Worm (Caenorhabditis elegans): Measurements from ENCODE around the gene F38B7.3.
A peak's percentile ranks its signal among the peaks of the same experiment; 100 is the strongest.

Gene F38B7.3

ce11 chrV:11531100-11531499 lies 17.8 kb upstream of the F38B7.3 start:
- TF ChIP-seq T22C8.4 (GFP tag; IDR thresholded peaks at IDR 0.05) (no peak), ztf-29 (GFP tag; IDR thresholded peaks at IDR 0.05) (no peak), ztf-23 (GFP tag; IDR thresholded peaks at IDR 0.05) (no peak), med-1 (GFP tag; optimal IDR thresholded peaks at IDR 0.05; ENCODE audit: insufficient read depth) (no peak), cog-1 (tag; optimal IDR thresholded peaks at IDR 0.05) (no peak), tab-1 (GFP tag; IDR thresholded peaks at IDR 0.05) (no peak), klf-2 (GFP tag; conservative IDR thresholded peaks at IDR 0.05) (no peak), flt-1 (GFP tag; IDR thresholded peaks at IDR 0.05) (no peak), ref-1 (GFP tag; conservative IDR thresholded peaks at IDR 0.05) (no peak)

DNA sequence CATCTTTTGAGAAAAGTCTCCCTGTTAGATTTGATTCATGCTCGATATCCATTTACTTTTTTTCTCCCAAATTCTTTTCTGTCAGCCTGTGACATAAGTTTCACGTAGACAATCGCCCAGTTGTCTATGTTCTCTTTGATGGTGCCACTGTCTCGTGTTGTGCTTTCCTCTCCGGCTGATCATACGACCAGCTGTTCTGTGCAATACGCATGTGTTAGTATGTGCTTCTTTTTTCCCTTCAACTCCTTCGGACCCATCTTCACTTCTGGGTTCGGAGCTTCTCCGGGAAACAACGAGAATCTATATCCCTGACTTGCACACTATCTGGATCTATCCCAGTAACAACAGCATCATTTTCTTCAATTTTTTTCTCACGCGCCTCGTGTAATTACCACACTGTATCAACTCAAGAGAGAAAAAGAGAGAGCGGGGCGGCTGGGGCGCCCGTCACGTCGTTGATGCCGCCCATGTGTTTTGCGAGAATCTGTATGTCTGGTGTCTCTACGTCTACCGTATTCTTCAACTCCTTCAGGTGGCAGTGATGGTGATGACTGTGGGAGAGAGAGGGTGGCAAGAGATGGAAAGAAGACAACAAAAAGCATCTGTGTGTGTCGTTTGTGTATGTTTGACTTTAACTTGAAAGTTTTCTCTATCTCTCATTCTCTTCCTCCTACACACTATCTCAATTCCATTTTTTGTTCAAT lies 16.9 kb upstream of the F38B7.3 start:
- TF ChIP-seq med-1 (GFP tag; optimal IDR thresholded peaks at IDR 0.05; ENCODE audit: insufficient read depth) (no peak), klf-2 (GFP tag; conservative IDR thresholded peaks at IDR 0.05) (no peak), ztf-29 (GFP tag; IDR thresholded peaks at IDR 0.05) (no peak), flt-1 (GFP tag; IDR thresholded peaks at IDR 0.05) (no peak), ref-1 (GFP tag; conservative IDR thresholded peaks at IDR 0.05) (no peak), T22C8.4 (GFP tag; IDR thresholded peaks at IDR 0.05) (no peak), tab-1 (GFP tag; IDR thresholded peaks at IDR 0.05) (no peak), cog-1 (tag; optimal IDR thresholded peaks at IDR 0.05) (no peak), ztf-23 (GFP tag; IDR thresholded peaks at IDR 0.05) (no peak)

DNA sequence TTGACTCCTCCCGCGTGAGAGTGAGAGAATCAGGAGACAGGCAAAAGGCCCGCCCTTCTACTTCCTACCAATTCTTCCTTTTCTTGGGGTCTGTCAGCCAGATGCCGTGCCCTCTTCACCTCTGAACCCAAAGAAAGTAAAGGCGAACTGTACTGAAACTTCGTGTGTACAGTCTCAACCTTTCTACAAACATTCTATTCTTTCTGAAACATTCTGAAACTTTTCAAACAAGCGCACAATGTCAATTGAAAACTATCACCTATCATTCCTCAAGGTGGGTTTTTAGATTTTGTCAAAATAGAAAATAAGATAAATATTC lies 16.4 kb upstream of the F38B7.3 start:
- no peak for TF ChIP-seq med-1 (GFP tag; optimal IDR thresholded peaks at IDR 0.05; ENCODE audit: insufficient read depth)
- TF ChIP-seq cog-1 (tag; optimal IDR thresholded peaks at IDR 0.05) = no peak
- no peak for TF ChIP-seq flt-1 (GFP tag; IDR thresholded peaks at IDR 0.05)
- no peak for TF ChIP-seq T22C8.4 (GFP tag; IDR thresholded peaks at IDR 0.05)
- no peak for TF ChIP-seq ztf-23 (GFP tag; IDR thresholded peaks at IDR 0.05)
- TF ChIP-seq klf-2 (GFP tag; conservative IDR thresholded peaks at IDR 0.05) = no peak
- TF ChIP-seq ref-1 (GFP tag; conservative IDR thresholded peaks at IDR 0.05) = no peak
- no peak for TF ChIP-seq ztf-29 (GFP tag; IDR thresholded peaks at IDR 0.05)
- TF ChIP-seq tab-1 (GFP tag; IDR thresholded peaks at IDR 0.05) = no peak

DNA sequence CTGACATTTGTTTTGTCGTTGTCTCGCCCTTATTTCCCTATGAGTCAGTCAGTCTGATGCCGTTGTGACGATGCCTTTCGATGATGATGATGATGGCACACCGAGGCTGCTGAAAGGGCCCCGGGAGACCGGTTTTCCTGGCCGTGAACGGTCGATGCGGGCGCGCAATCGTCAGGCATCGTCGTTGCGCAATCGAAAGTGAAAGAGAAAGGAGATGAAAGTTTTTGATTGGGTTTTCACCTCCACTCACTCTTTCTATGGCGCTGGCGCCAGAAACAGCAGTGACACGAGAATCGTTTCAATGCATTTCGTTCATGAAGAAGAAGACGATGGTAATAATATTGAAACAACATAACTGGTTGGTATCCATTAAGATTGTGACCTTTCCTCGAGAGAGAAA lies 15.9 kb upstream of the F38B7.3 start:
- TF ChIP-seq ztf-23 (GFP tag; IDR thresholded peaks at IDR 0.05) (0 out of 2 replicates have a peak, but pooled peaks have one; percentile 46), tab-1 (GFP tag; IDR thresholded peaks at IDR 0.05) (no peak), T22C8.4 (GFP tag; IDR thresholded peaks at IDR 0.05) (peak; percentile 11; the same call in 1 of the 2 replicates), med-1 (GFP tag; optimal IDR thresholded peaks at IDR 0.05; ENCODE audit: insufficient read depth) (no peak)

- no peak for TF ChIP-seq med-1 (GFP tag; optimal IDR thresholded peaks at IDR 0.05; ENCODE audit: insufficient read depth)
- no peak for TF ChIP-seq ztf-29 (GFP tag; IDR thresholded peaks at IDR 0.05)
- TF ChIP-seq klf-2 (GFP tag; conservative IDR thresholded peaks at IDR 0.05) = no peak
- no peak for TF ChIP-seq ref-1 (GFP tag; conservative IDR thresholded peaks at IDR 0.05)
- TF ChIP-seq ztf-23 (GFP tag; IDR thresholded peaks at IDR 0.05) = no peak
- TF ChIP-seq flt-1 (GFP tag; IDR thresholded peaks at IDR 0.05) = no peak
- TF ChIP-seq tab-1 (GFP tag; IDR thresholded peaks at IDR 0.05) = no peak
- TF ChIP-seq T22C8.4 (GFP tag; IDR thresholded peaks at IDR 0.05) = no peak
- TF ChIP-seq cog-1 (tag; optimal IDR thresholded peaks at IDR 0.05) = no peak
Observed at ce11 chrV:11533365-11533949, 15.4 kb upstream of the F38B7.3 start.

- TF ChIP-seq med-1 (GFP tag; optimal IDR thresholded peaks at IDR 0.05; ENCODE audit: insufficient read depth) (no peak), ztf-23 (GFP tag; IDR thresholded peaks at IDR 0.05) (no peak), tab-1 (GFP tag; IDR thresholded peaks at IDR 0.05) (no peak), klf-2 (GFP tag; conservative IDR thresholded peaks at IDR 0.05) (no peak), ztf-29 (GFP tag; IDR thresholded peaks at IDR 0.05) (no peak), cog-1 (tag; optimal IDR thresholded peaks at IDR 0.05) (no peak), ref-1 (GFP tag; conservative IDR thresholded peaks at IDR 0.05) (no peak), T22C8.4 (GFP tag; IDR thresholded peaks at IDR 0.05) (no peak), flt-1 (GFP tag; IDR thresholded peaks at IDR 0.05) (no peak)
Observed at ce11 chrV:11534495-11535189, 14.3 kb upstream of the F38B7.3 start.

- TF ChIP-seq cog-1 (tag; optimal IDR thresholded peaks at IDR 0.05) (no peak), ref-1 (GFP tag; conservative IDR thresholded peaks at IDR 0.05) (no peak), klf-2 (GFP tag; conservative IDR thresholded peaks at IDR 0.05) (no peak), flt-1 (GFP tag; IDR thresholded peaks at IDR 0.05) (no peak), T22C8.4 (GFP tag; IDR thresholded peaks at IDR 0.05) (no peak), tab-1 (GFP tag; IDR thresholded peaks at IDR 0.05) (no peak), ztf-23 (GFP tag; IDR thresholded peaks at IDR 0.05) (no peak), med-1 (GFP tag; optimal IDR thresholded peaks at IDR 0.05; ENCODE audit: insufficient read depth) (no peak), ztf-29 (GFP tag; IDR thresholded peaks at IDR 0.05) (no peak)
Observed at ce11 chrV:11535504-11536062, 13.3 kb upstream of the F38B7.3 start.

ce11 chrV:11536667-11537066 lies 12.2 kb upstream of the F38B7.3 start:
- TF ChIP-seq ref-1 (GFP tag; conservative IDR thresholded peaks at IDR 0.05) (no peak), klf-2 (GFP tag; conservative IDR thresholded peaks at IDR 0.05) (no peak), tab-1 (GFP tag; IDR thresholded peaks at IDR 0.05) (no peak), ztf-23 (GFP tag; IDR thresholded peaks at IDR 0.05) (no peak), ztf-29 (GFP tag; IDR thresholded peaks at IDR 0.05) (no peak), flt-1 (GFP tag; IDR thresholded peaks at IDR 0.05) (no peak), cog-1 (tag; optimal IDR thresholded peaks at IDR 0.05) (no peak), T22C8.4 (GFP tag; IDR thresholded peaks at IDR 0.05) (no peak), med-1 (GFP tag; optimal IDR thresholded peaks at IDR 0.05; ENCODE audit: insufficient read depth) (no peak)

- TF ChIP-seq ztf-23 (GFP tag; IDR thresholded peaks at IDR 0.05) (no peak), klf-2 (GFP tag; conservative IDR thresholded peaks at IDR 0.05) (no peak), cog-1 (tag; optimal IDR thresholded peaks at IDR 0.05) (no peak), flt-1 (GFP tag; IDR thresholded peaks at IDR 0.05) (no peak), T22C8.4 (GFP tag; IDR thresholded peaks at IDR 0.05) (no peak), tab-1 (GFP tag; IDR thresholded peaks at IDR 0.05) (no peak), med-1 (GFP tag; optimal IDR thresholded peaks at IDR 0.05; ENCODE audit: insufficient read depth) (no peak), ref-1 (GFP tag; conservative IDR thresholded peaks at IDR 0.05) (no peak), ztf-29 (GFP tag; IDR thresholded peaks at IDR 0.05) (no peak)
Observed at ce11 chrV:11539502-11539901, 9.4 kb upstream of the F38B7.3 start.
